Worm (Caenorhabditis elegans): ENCODE measurements around the gene ZK688.7.

ce11 chrIII:7940819-7941218, 29.4 kb upstream of the ZK688.7 start, which contains the start of gene C29E4.12:
- TF ChIP-seq lin-13 (GFP tag; optimal IDR thresholded peaks at IDR 0.05) (peak; percentile 70), lir-3 (tag; optimal IDR thresholded peaks at IDR 0.05; ENCODE audit: poor library complexity) (peak; percentile 61), unc-62 (GFP tag; optimal IDR thresholded peaks at IDR 0.05) (no peak)
